Worm (Caenorhabditis elegans): ENCODE results near the gene sdz-6.

DNA sequence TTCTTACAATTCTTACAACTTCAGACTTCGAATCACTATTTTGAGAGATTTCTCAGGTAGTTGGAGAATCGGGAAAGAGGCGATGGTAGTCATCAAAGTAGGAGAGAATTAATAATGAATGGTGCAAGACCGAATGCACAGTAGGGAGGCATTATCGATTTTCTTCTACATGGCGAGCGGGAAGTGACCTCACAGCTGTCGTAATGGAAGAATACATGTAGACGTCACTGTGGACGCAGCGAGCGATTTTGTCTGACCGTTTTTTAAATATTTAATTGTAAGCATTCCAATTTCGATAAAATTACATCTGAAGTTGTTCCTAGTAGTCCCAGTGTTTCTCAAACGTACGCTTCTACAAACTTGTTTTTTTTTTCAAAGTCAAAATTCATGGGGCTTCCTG lies 10.8 kb upstream of the sdz-6 start, which contains the start of gene F55C9.11:
- no peak for TF ChIP-seq ama-1 (optimal IDR thresholded peaks at IDR 0.05)
- TF ChIP-seq pag-3 (tag; optimal IDR thresholded peaks at IDR 0.05; ENCODE audit: borderline replicate concordance, insufficient read depth): no peak
- TF ChIP-seq mdl-1 (tag; optimal IDR thresholded peaks at IDR 0.05): no peak
- TF ChIP-seq unc-62 (GFP tag; optimal IDR thresholded peaks at IDR 0.05): no peak
- TF ChIP-seq tbx-2 (tag; optimal IDR thresholded peaks at IDR 0.05): no peak
- TF ChIP-seq nhr-20 (tag; optimal IDR thresholded peaks at IDR 0.05): no peak
- no peak for TF ChIP-seq xbp-1 (tag; optimal IDR thresholded peaks at IDR 0.05)
- no peak for TF ChIP-seq alr-1 (tag; optimal IDR thresholded peaks at IDR 0.05; ENCODE audit: borderline replicate concordance)
- no peak for TF ChIP-seq aly-2 (tag; optimal IDR thresholded peaks at IDR 0.05)
- TF ChIP-seq ceh-8 (GFP tag; optimal IDR thresholded peaks at IDR 0.05): no peak
- no peak for TF ChIP-seq nhr-28 (tag; optimal IDR thresholded peaks at IDR 0.05)
- TF ChIP-seq nhr-237 (tag; optimal IDR thresholded peaks at IDR 0.05): no peak
